Fruit fly (Drosophila melanogaster): ENCODE measurements around the gene Fum2.

DNA sequence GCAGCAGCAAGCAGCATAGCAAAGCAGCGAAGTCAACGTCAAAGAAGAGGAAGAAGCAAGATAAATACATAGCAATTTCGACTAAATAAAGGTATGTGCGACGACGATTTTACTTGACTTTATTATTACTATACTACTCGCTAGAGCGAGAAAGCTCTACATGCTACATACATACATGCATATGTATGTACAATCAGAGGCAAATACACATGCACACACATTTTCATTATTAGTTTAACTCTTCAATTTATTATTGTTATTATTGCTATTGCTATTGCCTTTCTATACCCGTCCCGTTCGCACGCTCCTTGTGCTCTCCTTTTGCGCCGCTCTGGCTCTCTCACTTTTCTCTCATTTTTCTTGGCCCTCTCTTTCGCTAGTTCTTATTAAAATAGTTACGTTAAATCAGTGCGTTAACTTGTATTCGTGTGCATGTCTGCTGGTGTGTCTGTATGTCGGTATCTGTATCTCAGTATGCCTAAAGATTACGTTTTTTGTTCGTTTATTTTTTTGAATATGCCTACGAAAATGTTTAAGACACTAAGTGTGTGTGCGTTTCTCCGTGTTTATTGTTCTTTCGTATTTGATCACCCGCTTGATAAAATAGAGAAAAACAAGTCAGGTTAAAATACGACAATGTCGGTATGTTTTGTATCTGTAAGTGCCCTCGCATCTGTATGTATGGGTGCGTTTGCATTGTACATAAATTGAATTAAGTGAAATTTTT lies 18.9 kb downstream of the Fum2 start:
- TF ChIP-seq h (GFP tag; optimal IDR thresholded peaks at IDR 0.05) = no peak
- TF ChIP-seq Abd-B (GFP tag; optimal IDR thresholded peaks at IDR 0.05) = no peak
- no peak for TF ChIP-seq woc (GFP tag; optimal IDR thresholded peaks at IDR 0.05)
- TF ChIP-seq psq (GFP tag; optimal IDR thresholded peaks at IDR 0.05) = no peak
- TF ChIP-seq Hr78 (GFP tag; optimal IDR thresholded peaks at IDR 0.05) = no peak
- no peak for TF ChIP-seq sage (GFP tag; optimal IDR thresholded peaks at IDR 0.05)
- TF ChIP-seq Myc (optimal IDR thresholded peaks at IDR 0.05) = no peak
- TF ChIP-seq sv (GFP tag; optimal IDR thresholded peaks at IDR 0.05) = no peak
- no peak for TF ChIP-seq Dfd (GFP tag; optimal IDR thresholded peaks at IDR 0.05)
- no peak for TF ChIP-seq pan (optimal IDR thresholded peaks at IDR 0.05)
- no peak for TF ChIP-seq usp (GFP tag; optimal IDR thresholded peaks at IDR 0.05)
- no peak for TF ChIP-seq Mio (GFP tag; optimal IDR thresholded peaks at IDR 0.05)
- no peak for TF ChIP-seq HLH106 (tag; optimal IDR thresholded peaks at IDR 0.05)
- no peak for TF ChIP-seq tai (GFP tag; optimal IDR thresholded peaks at IDR 0.05)
